Fruit fly (Drosophila melanogaster): ENCODE measurements around the gene tld.

The tld gene

DNA sequence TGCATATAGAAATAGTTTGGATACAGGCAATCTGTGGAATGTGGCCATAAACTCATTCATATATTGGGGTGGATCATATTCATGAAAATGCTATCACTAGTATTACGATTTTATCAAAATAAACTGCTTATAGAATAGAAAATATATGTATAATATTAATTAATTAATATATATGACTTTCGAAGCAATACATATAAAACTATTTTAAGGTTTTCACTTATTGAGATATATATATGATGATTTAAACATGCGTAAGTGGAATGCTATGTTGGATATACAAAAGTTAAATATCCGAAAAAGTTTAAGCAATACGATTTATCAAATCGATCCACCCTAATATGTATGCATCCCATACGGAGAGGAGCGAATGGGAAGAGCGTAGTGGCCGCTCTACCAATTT lies 49.1 kb downstream of the tld start (continued):
- TF ChIP-seq CG1233 (GFP tag; optimal IDR thresholded peaks at IDR 0.05) = peak; percentile 3
- no peak for TF ChIP-seq CG7786 (GFP tag; optimal IDR thresholded peaks at IDR 0.05)
- TF ChIP-seq B-H2 (GFP tag; optimal IDR thresholded peaks at IDR 0.05) = no peak
- no peak for TF ChIP-seq ac (GFP tag; optimal IDR thresholded peaks at IDR 0.05)
- TF ChIP-seq H15 (GFP tag; IDR thresholded peaks at IDR 0.05) = no peak
- no peak for TF ChIP-seq CG12071 (GFP tag; optimal IDR thresholded peaks at IDR 0.05)
- no peak for TF ChIP-seq her (GFP tag; optimal IDR thresholded peaks at IDR 0.05)
- TF ChIP-seq row (GFP tag; IDR thresholded peaks at IDR 0.05) = peak; percentile 16; the same call in 1 of the 3 replicates
- no peak for TF ChIP-seq CG5953 (GFP tag; IDR thresholded peaks at IDR 0.05)
- TF ChIP-seq Ets65A (GFP tag) = no peak
- no peak for TF ChIP-seq Doc2 (GFP tag; IDR thresholded peaks at IDR 0.05)
- TF ChIP-seq D19B (GFP tag; optimal IDR thresholded peaks at IDR 0.05) = no peak
- no peak for TF ChIP-seq CG34422 (GFP tag; IDR thresholded peaks at IDR 0.05)
- TF ChIP-seq HmgZ (tag; optimal IDR thresholded peaks at IDR 0.05) = no peak
- no peak for TF ChIP-seq CG10959 (GFP tag; IDR thresholded peaks at IDR 0.05)
- TF ChIP-seq MESR4 (GFP tag; optimal IDR thresholded peaks at IDR 0.05) = no peak
- TF ChIP-seq Ptx1 (GFP tag; IDR thresholded peaks at IDR 0.05) = 0 out of 2 replicates have a peak, but pooled peaks have one; percentile 21
- TF ChIP-seq sd (tag; optimal IDR thresholded peaks at IDR 0.05) = peak; percentile 64
- TF ChIP-seq salm (tag; optimal IDR thresholded peaks at IDR 0.05) = peak; percentile 53
- peak in 1 of 2 experiments; percentile 15 for TF ChIP-seq bsh (GFP tag; optimal IDR thresholded peaks at IDR 0.05)
- TF ChIP-seq dati (GFP tag; IDR thresholded peaks at IDR 0.05) = no peak
- peak in 1 of 2 experiments; percentile 39 for TF ChIP-seq Eip74EF (GFP tag; optimal IDR thresholded peaks at IDR 0.05)
- peak; percentile 19 for TF ChIP-seq CG10147 (GFP tag; optimal IDR thresholded peaks at IDR 0.05)
- TF ChIP-seq Bgb (GFP tag; IDR thresholded peaks at IDR 0.05; ENCODE audit: partially characterized antibody) = no peak
- TF ChIP-seq sens-2 (GFP tag; IDR thresholded peaks at IDR 0.05) = no peak
- no peak for TF ChIP-seq Dek (tag; optimal IDR thresholded peaks at IDR 0.05)
- TF ChIP-seq CG5180 (GFP tag; optimal IDR thresholded peaks at IDR 0.05) = no peak
- TF ChIP-seq HHEX (GFP tag; optimal IDR thresholded peaks at IDR 0.05) = no peak
- peak; percentile 19 for TF ChIP-seq cwo (GFP tag; optimal IDR thresholded peaks at IDR 0.05)
- TF ChIP-seq CG6854 (GFP tag; optimal IDR thresholded peaks at IDR 0.05) = no peak
- no peak for TF ChIP-seq hkb (optimal IDR thresholded peaks at IDR 0.05)
- peak; percentile 15; the same call in 1 of the 2 replicates for TF ChIP-seq hkb (GFP tag; IDR thresholded peaks at IDR 0.05)
- peak; percentile 44 for TF ChIP-seq CG17829 (tag; optimal IDR thresholded peaks at IDR 0.05)
- TF ChIP-seq CG11456 (GFP tag; IDR thresholded peaks at IDR 0.05) = no peak
- no peak for TF ChIP-seq yki (optimal IDR thresholded peaks at IDR 0.05)
- TF ChIP-seq lmd (GFP tag; IDR thresholded peaks at IDR 0.05) = 0 out of 2 replicates have a peak, but pooled peaks have one; percentile 15

DNA sequence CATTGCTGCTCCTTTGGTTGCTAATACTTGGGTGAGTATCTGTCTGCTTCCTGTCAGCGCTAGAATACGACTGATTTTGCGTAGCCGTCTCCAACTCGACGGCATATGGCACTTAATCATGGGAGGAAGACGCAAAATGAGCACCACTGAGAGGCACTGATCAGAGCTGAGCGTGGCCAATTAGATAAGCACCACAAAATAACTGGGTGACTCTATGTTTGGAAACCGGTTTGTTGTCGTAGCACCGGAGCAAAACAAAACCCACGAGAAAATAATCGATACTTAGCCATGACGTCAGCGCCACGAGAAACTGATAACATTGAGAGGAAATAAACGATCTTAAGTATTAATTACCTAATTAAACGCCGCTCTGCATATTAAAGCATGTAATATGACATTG lies 50.0 kb downstream of the tld start, which contains the start of gene Ude:
Gene Ude (minus strand): TSS at position 166 of the 400 bp plus-strand sequence.
- no peak for TF ChIP-seq Neu2 (GFP tag; optimal IDR thresholded peaks at IDR 0.05; ENCODE audit: borderline replicate concordance)
- TF ChIP-seq org-1 (GFP tag; optimal IDR thresholded peaks at IDR 0.05) = no peak
- 0 out of 3 replicates have a peak, but pooled peaks have one; percentile 39 for TF ChIP-seq so (GFP tag; IDR thresholded peaks at IDR 0.05)
- TF ChIP-seq ci (GFP tag; IDR thresholded peaks at IDR 0.05) = peak; percentile 61; the same call in 2 of the 3 replicates
- TF ChIP-seq CG8944 (GFP tag; optimal IDR thresholded peaks at IDR 0.05) = no peak
- TF ChIP-seq CG12155 (GFP tag; optimal IDR thresholded peaks at IDR 0.05) = no peak
- peak; percentile 27 for TF ChIP-seq CG34376 (GFP tag; optimal IDR thresholded peaks at IDR 0.05)
- TF ChIP-seq Bgb (GFP tag; IDR thresholded peaks at IDR 0.05; ENCODE audit: partially characterized antibody) = 0 out of 2 replicates have a peak, but pooled peaks have one; percentile 18
- peak; percentile 41 for TF ChIP-seq PHDP (tag; optimal IDR thresholded peaks at IDR 0.05)
- no peak for TF ChIP-seq CG18476 (GFP tag; optimal IDR thresholded peaks at IDR 0.05)
- no peak for TF ChIP-seq CG11247 (GFP tag; IDR thresholded peaks at IDR 0.05)
- TF ChIP-seq MBD-R2 (GFP tag; IDR thresholded peaks at IDR 0.05) = no peak
- peak; percentile 33 for TF ChIP-seq BtbVII (GFP tag; optimal IDR thresholded peaks at IDR 0.05)
- TF ChIP-seq Pdp1 (GFP tag; optimal IDR thresholded peaks at IDR 0.05) = peak in 1 of 2 experiments; percentile 47
- peak; percentile 83 for TF ChIP-seq Vsx1 (GFP tag; optimal IDR thresholded peaks at IDR 0.05)
- TF ChIP-seq sug (tag; optimal IDR thresholded peaks at IDR 0.05) = no peak
- peak; percentile 49; the same call in 1 of the 2 replicates for TF ChIP-seq chm (GFP tag; IDR thresholded peaks at IDR 0.05)
- TF ChIP-seq nau (GFP tag; optimal IDR thresholded peaks at IDR 0.05) = no peak

Data from whole organism, embryonic.